Worm (Caenorhabditis elegans): ENCODE results near the gene cyd-1.

The cyd-1 gene

DNA sequence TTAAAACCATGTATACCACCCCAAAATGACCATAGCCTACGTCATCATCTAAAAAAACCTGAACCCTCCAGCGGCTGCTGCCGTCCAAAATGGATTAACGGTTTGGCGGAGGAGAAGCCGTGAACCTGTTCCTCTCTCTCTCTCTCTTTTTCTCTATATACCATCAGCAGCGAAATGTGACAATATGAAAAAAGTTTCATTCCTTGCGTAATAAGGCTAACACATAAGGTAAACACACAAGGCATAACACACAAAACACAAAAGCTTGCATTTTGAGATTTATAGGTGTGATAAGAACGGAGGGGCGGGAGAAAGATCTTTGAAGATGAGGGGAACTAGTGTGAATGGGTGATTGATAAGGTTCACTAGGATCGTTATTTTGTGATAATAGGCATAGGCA lies 19.1 kb upstream of the cyd-1 start:
- TF ChIP-seq nhr-21 (tag; optimal IDR thresholded peaks at IDR 0.05) (peak; percentile 31), nhr-25 (tag; optimal IDR thresholded peaks at IDR 0.05) (peak; percentile 64), blmp-1 (tag; optimal IDR thresholded peaks at IDR 0.05; ENCODE audit: insufficient read depth) (peak; percentile 1), nhr-237 (tag; optimal IDR thresholded peaks at IDR 0.05) (no peak), ceh-82 (tag; optimal IDR thresholded peaks at IDR 0.05) (no peak)

DNA sequence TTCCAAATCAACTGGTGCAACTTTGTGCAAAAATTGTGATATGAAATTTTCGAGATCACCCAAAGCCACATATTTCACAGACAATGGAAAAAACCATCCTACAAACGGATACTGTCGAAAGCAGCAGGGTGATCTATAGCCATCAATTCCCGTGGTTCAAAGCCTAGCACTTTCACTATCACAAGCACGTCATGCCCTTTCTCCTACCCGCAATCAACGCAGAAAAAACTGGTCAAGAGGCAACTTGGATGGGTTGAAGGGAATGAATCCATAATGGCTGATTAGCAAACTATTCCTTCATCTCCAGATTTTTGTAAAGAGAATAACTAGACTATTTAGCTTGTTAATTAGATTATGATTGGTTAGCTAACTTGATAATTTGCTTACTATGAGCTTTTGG lies 18.6 kb upstream of the cyd-1 start:
- TF ChIP-seq C34F6.9 (tag; optimal IDR thresholded peaks at IDR 0.05) = no peak
- peak; percentile 30 for TF ChIP-seq blmp-1 (tag; optimal IDR thresholded peaks at IDR 0.05; ENCODE audit: insufficient read depth)
- no peak for TF ChIP-seq egl-27 (tag; optimal IDR thresholded peaks at IDR 0.05)

DNA sequence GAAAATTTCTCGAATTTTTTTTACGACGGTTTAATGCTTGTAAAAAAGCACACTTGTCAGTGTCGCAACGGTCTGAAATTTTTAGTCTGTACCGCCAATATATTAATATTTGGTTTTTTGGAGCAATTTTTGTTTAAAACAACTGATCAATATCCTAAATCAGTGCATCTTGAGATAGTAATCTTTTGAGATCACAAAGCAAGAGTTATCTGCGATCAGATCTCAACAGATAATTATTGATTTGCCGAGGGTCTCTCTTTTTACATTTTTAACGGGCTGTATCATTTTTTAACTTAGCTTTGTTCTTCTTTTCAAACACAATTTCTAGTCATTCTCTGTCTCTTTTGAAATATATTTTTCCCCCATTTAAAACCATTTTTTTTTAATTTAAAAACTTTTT lies 15.3 kb upstream of the cyd-1 start:
- peak; percentile 75 for TF ChIP-seq elt-1 (tag; optimal IDR thresholded peaks at IDR 0.05)
- TF ChIP-seq nhr-237 (tag; optimal IDR thresholded peaks at IDR 0.05) = no peak
- no peak for TF ChIP-seq egl-27 (tag; optimal IDR thresholded peaks at IDR 0.05)
- TF ChIP-seq alr-1 (tag; optimal IDR thresholded peaks at IDR 0.05) = no peak

DNA sequence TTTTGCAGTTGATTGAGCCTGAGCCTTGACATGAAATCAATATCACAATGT lies 15.0 kb upstream of the cyd-1 start, which contains the start of gene ptr-18:
TSS of gene ptr-18 (plus strand) at position 9 of the 51 bp plus-strand sequence.
- TF ChIP-seq Y55F3AM.14 (GFP tag; optimal IDR thresholded peaks at IDR 0.05) (no peak), elt-3 (tag; optimal IDR thresholded peaks at IDR 0.05) (no peak)

DNA sequence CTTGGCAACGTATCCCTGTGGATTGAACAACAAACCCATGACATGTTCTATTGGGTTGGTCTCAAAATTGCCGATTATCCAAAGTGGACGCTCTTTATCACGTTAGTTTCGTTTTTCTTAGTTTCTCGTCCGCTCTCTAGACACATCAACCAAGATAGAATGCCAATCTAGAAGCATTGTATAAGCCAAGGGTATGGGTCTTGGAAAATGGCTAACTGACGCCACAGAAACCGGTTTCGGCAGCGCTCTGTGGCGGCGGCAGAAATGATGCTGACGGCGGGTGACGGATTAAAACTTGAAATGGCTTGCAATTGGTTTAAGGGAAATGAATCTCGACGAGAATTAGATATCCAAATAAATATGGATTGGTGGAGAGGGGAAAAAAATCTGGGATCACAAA lies 14.8 kb upstream of the cyd-1 start:
- TF ChIP-seq nhr-21 (tag; optimal IDR thresholded peaks at IDR 0.05) = peak; percentile 27
- TF ChIP-seq peb-1 (tag; optimal IDR thresholded peaks at IDR 0.05) = peak; percentile 33
- no peak for TF ChIP-seq C34F6.9 (tag; optimal IDR thresholded peaks at IDR 0.05)

DNA sequence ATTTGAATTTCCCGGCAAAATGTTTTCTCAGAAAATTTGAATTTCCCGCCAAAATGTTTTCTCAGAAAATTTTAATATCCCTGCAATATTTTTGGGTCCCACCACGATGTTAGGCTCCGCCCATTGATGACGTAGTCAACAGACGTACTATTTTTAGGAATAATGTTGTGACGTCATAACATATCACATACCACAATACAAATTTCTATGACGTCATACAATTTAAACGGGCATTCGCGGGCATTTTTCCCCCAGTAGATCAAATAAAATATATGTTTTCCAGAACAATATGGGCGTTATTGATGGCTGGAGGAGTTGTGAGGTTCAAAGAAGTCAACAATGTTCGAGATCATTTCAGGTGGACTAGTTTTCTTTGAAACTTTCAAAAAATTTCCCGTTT lies 14.1 kb upstream of the cyd-1 start:
- TF ChIP-seq mbf-1 (tag; optimal IDR thresholded peaks at IDR 0.05) = no peak
- no peak for TF ChIP-seq unc-62 (GFP tag; optimal IDR thresholded peaks at IDR 0.05)
- TF ChIP-seq egl-27 (tag; optimal IDR thresholded peaks at IDR 0.05) = no peak
- TF ChIP-seq nhr-25 (tag; optimal IDR thresholded peaks at IDR 0.05) = no peak
- TF ChIP-seq unc-55 (GFP tag; optimal IDR thresholded peaks at IDR 0.05) = no peak
- no peak for TF ChIP-seq dmd-4 (tag; optimal IDR thresholded peaks at IDR 0.05)
- TF ChIP-seq C34F6.9 (tag; optimal IDR thresholded peaks at IDR 0.05) = no peak
- TF ChIP-seq snpc-4 (tag; optimal IDR thresholded peaks at IDR 0.05) = no peak
- no peak for TF ChIP-seq nhr-21 (tag; optimal IDR thresholded peaks at IDR 0.05)
- no peak for TF ChIP-seq Y55F3AM.14 (GFP tag; optimal IDR thresholded peaks at IDR 0.05)
- TF ChIP-seq peb-1 (tag; optimal IDR thresholded peaks at IDR 0.05) = no peak
- TF ChIP-seq elt-1 (tag; optimal IDR thresholded peaks at IDR 0.05) = no peak
- no peak for TF ChIP-seq lsy-2 (tag; optimal IDR thresholded peaks at IDR 0.05)
- no peak for TF ChIP-seq mdl-1 (tag; optimal IDR thresholded peaks at IDR 0.05)
- no peak for TF ChIP-seq ztf-11 (tag; optimal IDR thresholded peaks at IDR 0.05)
- TF ChIP-seq nhr-11 (tag; optimal IDR thresholded peaks at IDR 0.05) = no peak
- no peak for TF ChIP-seq sem-4 (tag; optimal IDR thresholded peaks at IDR 0.05)
- no peak for TF ChIP-seq gmeb-1 (tag; optimal IDR thresholded peaks at IDR 0.05)
- TF ChIP-seq elt-3 (tag; optimal IDR thresholded peaks at IDR 0.05) = no peak
- TF ChIP-seq crh-2 (tag; optimal IDR thresholded peaks at IDR 0.05) = no peak

DNA sequence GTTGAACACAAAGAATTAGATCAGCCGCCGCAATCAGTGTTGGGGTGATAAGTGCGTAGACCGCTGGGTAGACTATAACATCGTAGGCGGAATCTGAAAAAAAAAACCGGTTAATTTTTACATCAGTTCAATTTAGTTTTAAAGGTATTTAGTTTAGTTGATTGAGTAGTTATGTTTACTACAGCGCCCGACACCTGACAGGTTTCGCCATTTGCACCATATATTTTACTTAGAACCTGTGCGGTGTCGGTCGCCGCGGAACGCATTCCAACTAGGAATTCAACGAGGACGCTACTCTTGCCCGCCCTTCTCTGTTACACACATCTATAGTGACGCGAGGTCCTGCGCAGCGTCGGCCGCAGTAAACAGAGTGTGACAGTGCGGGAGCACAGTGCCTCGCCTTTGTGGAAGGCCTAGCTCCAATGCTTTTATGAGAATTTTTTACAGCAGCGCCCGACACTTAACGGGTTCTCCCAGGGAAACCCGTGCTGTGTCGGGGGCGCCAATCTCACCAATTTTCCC lies 11.9 kb upstream of the cyd-1 start:
- TF ChIP-seq lsy-2 (tag; optimal IDR thresholded peaks at IDR 0.05) (no peak), sem-4 (tag; optimal IDR thresholded peaks at IDR 0.05) (no peak), snpc-4 (tag; optimal IDR thresholded peaks at IDR 0.05) (peak; percentile 63), nhr-10 (tag; optimal IDR thresholded peaks at IDR 0.05) (no peak)

DNA sequence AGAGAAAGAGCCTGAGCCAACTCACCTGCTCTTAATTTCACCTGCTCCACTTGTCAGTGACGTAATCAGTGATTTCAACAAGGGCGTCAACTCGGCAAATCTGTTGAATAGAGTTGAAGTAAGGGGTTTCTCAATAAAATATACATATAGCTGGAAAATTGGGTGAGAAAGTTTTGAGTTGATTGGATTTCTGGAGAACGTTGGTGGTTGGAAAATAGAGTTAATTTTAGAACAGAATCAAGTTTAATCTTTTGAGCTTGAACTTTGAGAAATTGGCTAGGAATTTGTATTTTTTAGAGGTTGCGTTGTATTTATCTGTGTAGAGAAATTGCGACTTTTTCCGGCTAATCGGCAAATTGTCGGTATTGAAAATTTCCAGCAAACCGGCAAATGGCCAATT lies 10.8 kb upstream of the cyd-1 start, which contains the start of gene Y38F1A.4:
TSS of gene Y38F1A.4 (minus strand) at position 101 of the 400 bp plus-strand sequence.
- TF ChIP-seq snpc-4 (tag; optimal IDR thresholded peaks at IDR 0.05) = no peak
- no peak for TF ChIP-seq peb-1 (tag; optimal IDR thresholded peaks at IDR 0.05)
- no peak for TF ChIP-seq zag-1 (tag; optimal IDR thresholded peaks at IDR 0.05)
- TF ChIP-seq elt-1 (tag; optimal IDR thresholded peaks at IDR 0.05) = no peak
- TF ChIP-seq fos-1 (tag; optimal IDR thresholded peaks at IDR 0.05) = no peak
- no peak for TF ChIP-seq nhr-129 (tag; optimal IDR thresholded peaks at IDR 0.05)
- no peak for TF ChIP-seq ceh-82 (tag; optimal IDR thresholded peaks at IDR 0.05)
- no peak for TF ChIP-seq lsy-2 (tag; optimal IDR thresholded peaks at IDR 0.05)
- TF ChIP-seq C34F6.9 (tag; optimal IDR thresholded peaks at IDR 0.05) = no peak
